Worm (Caenorhabditis elegans) whole organism, L4 larva: ENCODE results near the gene B0524.6.
A peak's percentile ranks its signal among the peaks of the same experiment; 100 is the strongest.

Source experiments
- F26F4.8 ChIP-seq: fragments of 200-800 bp; sonication (Bioruptor generic); conservative IDR thresholded peaks from 2 replicates; pipeline ENCODE4 v1.3.6; 2022; ENCODE audit warnings: missing genetic modification characterization, missing compliant biosample characterization
- F44E2.7 ChIP-seq: fragments of 200-800 bp; sonication (Bioruptor generic); IDR thresholded peaks from 2 replicates; pipeline ENCODE4 v2.1.2; 2022; ENCODE audit warnings: missing genetic modification characterization, missing compliant biosample characterization
- T26A8.4 ChIP-seq: fragments of 200-800 bp; sonication (Bioruptor generic); IDR thresholded peaks from 2 replicates; pipeline ENCODE4 v1.3.6; 2022; ENCODE audit warnings: missing genetic modification characterization, missing compliant biosample characterization
- Y5F2A.4 ChIP-seq: fragments of 200-800 bp; sonication (Bioruptor generic); optimal IDR thresholded peaks from 2 replicates; lab custom pipeline; 2018; ENCODE audit warnings: mild to moderate bottlenecking, missing genetic modification characterization, missing compliant biosample characterization
- Y75B8A.6 ChIP-seq: fragments of 200-800 bp; sonication (Bioruptor generic); IDR thresholded peaks from 2 replicates; pipeline ENCODE4 v1.3.6; 2022; ENCODE audit warnings: missing genetic modification reagents, missing genetic modification characterization, missing compliant biosample characterization
- ZK337.2 ChIP-seq: fragments of 200-800 bp; sonication (Bioruptor generic); IDR thresholded peaks from 2 replicates; pipeline ENCODE4 v1.3.6; 2022; ENCODE audit warnings: missing genetic modification reagents, missing genetic modification characterization, missing compliant biosample characterization
- aha-1 ChIP-seq: fragments of 150-350 bp; peaks from one replicate; lab custom pipeline; 2014; ENCODE audit warnings: missing biosample characterization, missing genetic modification characterization
- ceh-20 ChIP-seq: fragments of 200-800 bp; sonication (Bioruptor generic); IDR thresholded peaks from 2 replicates; pipeline ENCODE4 v1.3.6; 2022; ENCODE audit warnings: missing genetic modification reagents, missing genetic modification characterization, missing compliant biosample characterization
- ceh-28 ChIP-seq: fragments of 150-350 bp; optimal IDR thresholded peaks from 2 replicates; lab custom pipeline; 2014; ENCODE audit warnings: missing biosample characterization, missing genetic modification reagents, missing genetic modification characterization
- ceh-32 ChIP-seq: sonication (generic microtip); optimal IDR thresholded peaks from 2 replicates; lab custom pipeline; 2016; ENCODE audit warnings: mild to moderate bottlenecking, missing genetic modification characterization, missing compliant biosample characterization; ENCODE audit not compliant: poor library complexity
- ceh-44 ChIP-seq: fragments of 200-800 bp; sonication (Bioruptor generic); IDR thresholded peaks from 2 replicates; pipeline ENCODE4 v1.3.6; 2022; ENCODE audit warnings: missing genetic modification reagents, missing genetic modification characterization, missing compliant biosample characterization
- ces-1 ChIP-seq: fragments of 150-350 bp; sonication (generic microtip); optimal IDR thresholded peaks from 4 replicates; lab custom pipeline; 2014; ENCODE audit warnings: missing biosample characterization, missing genetic modification reagents, missing genetic modification characterization
- cey-2 ChIP-seq: sonication (generic microtip); optimal IDR thresholded peaks from 3 replicates; lab custom pipeline; 2017; ENCODE audit warnings: missing genetic modification characterization, mild to moderate bottlenecking, missing compliant biosample characterization, antibody characterized with exemption, borderline replicate concordance; ENCODE audit not compliant: insufficient read depth
- daf-8 ChIP-seq: fragments of 200-800 bp; sonication (Bioruptor generic); IDR thresholded peaks from 2 replicates; pipeline ENCODE4 v1.3.6; 2022; ENCODE audit warnings: missing genetic modification characterization, missing compliant biosample characterization
- dmd-6 ChIP-seq: fragments of 200-800 bp; sonication (Bioruptor generic); IDR thresholded peaks from 2 replicates; pipeline ENCODE4 v1.3.6; 2022; ENCODE audit warnings: missing genetic modification reagents, missing genetic modification characterization, missing compliant biosample characterization
- dmd-9 ChIP-seq: fragments of 200-800 bp; sonication (Bioruptor generic); IDR thresholded peaks from 2 replicates; pipeline ENCODE4 v1.3.6; 2022; ENCODE audit warnings: missing genetic modification reagents, missing genetic modification characterization, missing compliant biosample characterization
- duxl-1 ChIP-seq: sonication (generic microtip); optimal IDR thresholded peaks from 2 replicates; lab custom pipeline; 2016; ENCODE audit warnings: mild to moderate bottlenecking, missing genetic modification characterization, moderate library complexity, missing compliant biosample characterization; ENCODE audit not compliant: poor library complexity
- dve-1 ChIP-seq: sonication (generic microtip); optimal IDR thresholded peaks from 2 replicates; lab custom pipeline; 2017; ENCODE audit warnings: antibody characterized with exemption, mild to moderate bottlenecking, missing genetic modification characterization, missing compliant biosample characterization; ENCODE audit not compliant: insufficient read depth
- fos-1 ChIP-seq: fragments of 150-350 bp; optimal IDR thresholded peaks from 2 replicates; lab custom pipeline; 2014; ENCODE audit warnings: missing biosample characterization, missing genetic modification characterization
- gei-8 ChIP-seq: fragments of 200-800 bp; sonication (Bioruptor generic); optimal IDR thresholded peaks from 2 replicates; lab custom pipeline; 2018; ENCODE audit warnings: mild to moderate bottlenecking, missing genetic modification characterization, missing compliant biosample characterization
- hlh-11 ChIP-seq: fragments of 200-800 bp; sonication (Bioruptor generic); optimal IDR thresholded peaks from 2 replicates; lab custom pipeline; 2018; ENCODE audit warnings: mild to moderate bottlenecking, missing genetic modification characterization, missing compliant biosample characterization
- hmg-1.1 ChIP-seq: fragments of 200-800 bp; sonication (Bioruptor generic); IDR thresholded peaks from 2 replicates; pipeline ENCODE4 v1.3.6; 2022; ENCODE audit warnings: missing genetic modification reagents, missing genetic modification characterization, missing compliant biosample characterization
- lim-7 ChIP-seq: fragments of 200-800 bp; sonication (Bioruptor generic); IDR thresholded peaks from 2 replicates; pipeline ENCODE4 v1.3.6; 2022; ENCODE audit warnings: missing genetic modification characterization, missing compliant biosample characterization
- lin-13 ChIP-seq: fragments of 150-350 bp; optimal IDR thresholded peaks from 2 replicates; lab custom pipeline; 2014; ENCODE audit warnings: missing biosample characterization, missing genetic modification reagents, missing genetic modification characterization
- lin-29 ChIP-seq: fragments of 200-800 bp; sonication (Bioruptor generic); IDR thresholded peaks from 2 replicates; pipeline ENCODE4 v1.3.6; 2022; ENCODE audit warnings: missing genetic modification reagents, missing genetic modification characterization, missing compliant biosample characterization
- lin-38 ChIP-seq: fragments of 200-800 bp; sonication (Bioruptor generic); IDR thresholded peaks from 2 replicates; pipeline ENCODE4 v1.3.6; 2022; ENCODE audit warnings: missing genetic modification reagents, missing genetic modification characterization, missing compliant biosample characterization
- lir-3 ChIP-seq: sonication (generic microtip); optimal IDR thresholded peaks from 2 replicates; lab custom pipeline; 2016; ENCODE audit warnings: mild to moderate bottlenecking, missing genetic modification characterization, missing compliant biosample characterization
- lsy-2 ChIP-seq, 2 experiments: fragments of 150-350 bp in 1 of 2; sonication (generic microtip) in 1 of 2; optimal IDR thresholded peaks; 2 replicates each; lab custom pipeline; 2014 to 2017; ENCODE audit warnings: missing biosample characterization in 2 of 2, missing genetic modification characterization in 2 of 2
- madf-9 ChIP-seq: fragments of 200-800 bp; sonication (Bioruptor generic); conservative IDR thresholded peaks from 2 replicates; pipeline ENCODE4 v1.3.6; 2022; ENCODE audit warnings: missing genetic modification reagents, missing genetic modification characterization, missing compliant biosample characterization
- mdt-29 ChIP-seq: fragments of 200-800 bp; sonication (Bioruptor generic); IDR thresholded peaks from 2 replicates; pipeline ENCODE4 v1.3.6; 2022; ENCODE audit warnings: missing genetic modification reagents, missing genetic modification characterization, missing compliant biosample characterization
- mep-1 ChIP-seq: fragments of 150-350 bp; sonication (generic microtip); optimal IDR thresholded peaks from 3 replicates; lab custom pipeline; 2014; ENCODE audit warnings: missing biosample characterization, missing genetic modification characterization
- mes-2 ChIP-seq: sonication (generic microtip); optimal IDR thresholded peaks from 2 replicates; lab custom pipeline; 2016; ENCODE audit warnings: missing genotype, mild to moderate bottlenecking, missing genetic modification characterization, missing compliant biosample characterization; ENCODE audit not compliant: poor library complexity, severe bottlenecking
- mxl-3 ChIP-seq: fragments of 200-800 bp; sonication (Bioruptor generic); optimal IDR thresholded peaks from 2 replicates; lab custom pipeline; 2018; ENCODE audit warnings: mild to moderate bottlenecking, missing genetic modification characterization, missing compliant biosample characterization
- nhr-111 ChIP-seq: fragments of 200-800 bp; sonication (Bioruptor generic); optimal IDR thresholded peaks from 2 replicates; lab custom pipeline; 2018; ENCODE audit warnings: mild to moderate bottlenecking, missing genetic modification characterization, missing compliant biosample characterization
- nhr-237 ChIP-seq: sonication (generic microtip); optimal IDR thresholded peaks from 2 replicates; lab custom pipeline; 2017; ENCODE audit warnings: missing biosample characterization, missing genetic modification characterization
- nhr-28 ChIP-seq: fragments of 150-350 bp; optimal IDR thresholded peaks from 2 replicates; lab custom pipeline; 2014; ENCODE audit warnings: missing biosample characterization, missing genetic modification characterization
- nhr-41 ChIP-seq: fragments of 200-800 bp; sonication (Bioruptor generic); IDR thresholded peaks from 2 replicates; pipeline ENCODE4 v1.3.6; 2022; ENCODE audit warnings: missing genetic modification reagents, missing genetic modification characterization, missing compliant biosample characterization
- nhr-6 ChIP-seq: fragments of 150-350 bp; optimal IDR thresholded peaks from 2 replicates; lab custom pipeline; 2014; ENCODE audit warnings: missing biosample characterization, missing genetic modification characterization
- rbr-2 ChIP-seq: sonication (generic microtip); optimal IDR thresholded peaks from 2 replicates; lab custom pipeline; 2016; ENCODE audit warnings: missing genotype, missing genetic modification characterization, missing compliant biosample characterization
- sdz-12 ChIP-seq: fragments of 200-800 bp; sonication (Bioruptor generic); optimal IDR thresholded peaks from 2 replicates; lab custom pipeline; 2018; ENCODE audit warnings: mild to moderate bottlenecking, missing genetic modification characterization, missing compliant biosample characterization
- set-16 ChIP-seq: fragments of 200-800 bp; sonication (Bioruptor generic); IDR thresholded peaks from 2 replicates; pipeline ENCODE4 v1.3.6; 2022; ENCODE audit warnings: missing genetic modification reagents, missing genetic modification characterization, missing compliant biosample characterization
- snpc-4 ChIP-seq: fragments of 150-350 bp; optimal IDR thresholded peaks from 2 replicates; lab custom pipeline; 2014; ENCODE audit warnings: missing biosample characterization, missing genetic modification characterization
- tra-1 ChIP-seq: fragments of 200-800 bp; sonication (Bioruptor generic); IDR thresholded peaks from 2 replicates; pipeline ENCODE4 v1.3.6; 2022; ENCODE audit warnings: missing genetic modification reagents, missing genetic modification characterization, missing compliant biosample characterization
- unc-39 ChIP-seq: sonication (generic microtip); optimal IDR thresholded peaks from 2 replicates; lab custom pipeline; 2017; ENCODE audit warnings: missing biosample characterization, missing genetic modification characterization
- zag-1 ChIP-seq: fragments of 150-350 bp; optimal IDR thresholded peaks from 2 replicates; lab custom pipeline; 2014; ENCODE audit warnings: missing biosample characterization, missing genetic modification characterization
- zfp-2 ChIP-seq: sonication (generic microtip); optimal IDR thresholded peaks from 2 replicates; lab custom pipeline; 2016; ENCODE audit warnings: mild to moderate bottlenecking, missing genetic modification characterization, missing compliant biosample characterization
- zfp-3 ChIP-seq: fragments of 200-800 bp; sonication (Bioruptor generic); conservative IDR thresholded peaks from 2 replicates; pipeline ENCODE4 v1.3.6; 2022; ENCODE audit warnings: missing genetic modification reagents, missing genetic modification characterization, missing compliant biosample characterization
- zip-11 ChIP-seq: fragments of 200-800 bp; sonication (Bioruptor generic); IDR thresholded peaks from 2 replicates; pipeline ENCODE4 v1.3.6; 2022; ENCODE audit warnings: missing genetic modification characterization, missing compliant biosample characterization
- zip-2 ChIP-seq: fragments of 150-350 bp; optimal IDR thresholded peaks from 2 replicates; lab custom pipeline; 2014; ENCODE audit warnings: missing biosample characterization, missing genetic modification characterization
- ztf-11 ChIP-seq: fragments of 150-350 bp; optimal IDR thresholded peaks from 2 replicates; lab custom pipeline; 2014; ENCODE audit warnings: missing biosample characterization, missing genetic modification characterization
- ztf-7 ChIP-seq: fragments of 150-350 bp; optimal IDR thresholded peaks from 2 replicates; lab custom pipeline; 2014; ENCODE audit warnings: missing biosample characterization, missing genetic modification characterization

The B0524.6 gene

DNA sequence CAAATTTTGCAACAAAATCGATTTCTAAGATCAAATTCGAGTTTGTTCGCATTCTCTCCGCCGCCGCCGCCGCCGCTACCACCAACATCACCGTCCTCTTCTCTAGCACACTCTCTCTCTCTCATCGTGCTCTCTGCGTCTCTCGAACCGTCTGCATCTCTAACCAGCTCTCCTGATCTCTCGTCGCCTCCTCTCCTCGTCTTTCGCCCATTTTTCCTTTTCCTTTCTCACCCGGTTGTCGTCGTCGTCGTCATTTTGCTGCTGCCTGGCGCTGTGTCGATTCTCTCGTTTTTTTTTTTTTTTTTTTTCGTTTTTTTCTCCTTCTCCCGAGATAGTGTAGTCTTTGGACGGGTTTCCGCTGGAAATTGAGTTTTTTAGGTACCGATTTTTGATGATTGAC is 21.0 kb upstream of the B0524.6 start:
- peak; percentile 87 for TF ChIP-seq hmg-1.1 (GFP tag; lab: Robert Waterston, UW)
- peak; percentile 82 for TF ChIP-seq nhr-28 (tag; lab: Kevin White, UChicago)
- no peak for TF ChIP-seq F26F4.8 (GFP tag; lab: Robert Waterston, UW)
- TF ChIP-seq ceh-44 (GFP tag; lab: Robert Waterston, UW), result no peak
- no peak for TF ChIP-seq daf-8 (GFP tag; lab: Robert Waterston, UW)
- TF ChIP-seq ztf-7 (tag; lab: Kevin White, UChicago), result no peak
- TF ChIP-seq T26A8.4 (GFP tag; lab: Robert Waterston, UW), result peak; percentile 85
- TF ChIP-seq ceh-28, result peak; percentile 6
- TF ChIP-seq snpc-4 (tag; lab: Kevin White, UChicago), result no peak
- TF ChIP-seq ceh-20, result peak; percentile 97
- TF ChIP-seq F44E2.7 (GFP tag; lab: Robert Waterston, UW), result no peak
- peak; percentile 81 for TF ChIP-seq cey-2
- TF ChIP-seq lir-3 (tag; lab: Kevin White, UChicago), result no peak
- TF ChIP-seq nhr-237 (tag; lab: Kevin White, UChicago), result peak; percentile 44
- peak; percentile 48 for TF ChIP-seq fos-1
- TF ChIP-seq tra-1 (GFP tag; lab: Robert Waterston, UW), result peak; percentile 96
- peak; percentile 69 for TF ChIP-seq mxl-3
- peak; percentile 98 for TF ChIP-seq set-16 (GFP tag; lab: Robert Waterston, UW)
- TF ChIP-seq ceh-32, result peak; percentile 15
- peak; percentile 43 for TF ChIP-seq duxl-1
- peak; percentile 90 for TF ChIP-seq rbr-2 (tag; lab: Kevin White, UChicago)
- peak; percentile 47; the same call in 1 of the 2 replicates for TF ChIP-seq ZK337.2 (GFP tag; lab: Robert Waterston, UW)
- TF ChIP-seq mes-2 (tag; lab: Kevin White, UChicago), result peak; percentile 74
- TF ChIP-seq dve-1 (tag; lab: Kevin White, UChicago), result peak; percentile 83
- TF ChIP-seq zfp-3 (GFP tag; lab: Robert Waterston, UW), result peak; percentile 77
- no peak for TF ChIP-seq zfp-2 (tag; lab: Kevin White, UChicago)
- peak; percentile 68 to 88 for TF ChIP-seq lsy-2 (tag; optimal IDR thresholded peaks at IDR 0.05; lab: Kevin White, UChicago)
- TF ChIP-seq lin-29 (GFP tag; lab: Robert Waterston, UW), result peak; percentile 88
- TF ChIP-seq lin-38 (GFP tag; lab: Robert Waterston, UW), result peak; percentile 73
- TF ChIP-seq Y5F2A.4, result no peak
- peak; percentile 92 for TF ChIP-seq gei-8 (GFP tag; lab: Kevin White, UChicago)
- no peak for TF ChIP-seq ztf-11 (tag; lab: Kevin White, UChicago)
- no peak for TF ChIP-seq zip-2 (tag; lab: Kevin White, UChicago)
- TF ChIP-seq nhr-41 (GFP tag; lab: Robert Waterston, UW), result no peak
- no peak for TF ChIP-seq ces-1 (GFP tag; lab: Kevin White, UChicago)
- 0 out of 2 replicates have a peak, but pooled peaks have one; percentile 28 for TF ChIP-seq Y75B8A.6 (GFP tag; lab: Robert Waterston, UW)
- peak; percentile 51 for TF ChIP-seq nhr-6 (tag; lab: Kevin White, UChicago)
- TF ChIP-seq lim-7 (GFP tag; lab: Robert Waterston, UW), result no peak
- no peak for TF ChIP-seq zag-1 (tag; lab: Kevin White, UChicago)
- peak; percentile 99 for TF ChIP-seq hlh-11 (tag; lab: Kevin White, UChicago)
- TF ChIP-seq mdt-29, result no peak; the same call in 1 of the 2 replicates
- no peak for TF ChIP-seq unc-39 (tag; lab: Kevin White, UChicago)
- peak; percentile 4; the same call in 1 of the 2 replicates for TF ChIP-seq dmd-9 (GFP tag; lab: Robert Waterston, UW)
- TF ChIP-seq zip-11 (GFP tag; lab: Robert Waterston, UW), result no peak
- TF ChIP-seq madf-9 (GFP tag; lab: Robert Waterston, UW), result peak; percentile 89
- peak; percentile 100 for TF ChIP-seq dmd-6 (GFP tag; lab: Robert Waterston, UW)
- peak; percentile 88 for TF ChIP-seq mep-1
- TF ChIP-seq nhr-111 (GFP tag; lab: Kevin White, UChicago), result no peak
- peak; percentile 85 for TF ChIP-seq lin-13 (GFP tag; lab: Kevin White, UChicago)
- TF ChIP-seq aha-1 (tag; lab: Kevin White, UChicago), result peak; percentile 97
- TF ChIP-seq sdz-12, result no peak
